Fruit fly (Drosophila melanogaster): Measurements from ENCODE around the gene toc.

DNA sequence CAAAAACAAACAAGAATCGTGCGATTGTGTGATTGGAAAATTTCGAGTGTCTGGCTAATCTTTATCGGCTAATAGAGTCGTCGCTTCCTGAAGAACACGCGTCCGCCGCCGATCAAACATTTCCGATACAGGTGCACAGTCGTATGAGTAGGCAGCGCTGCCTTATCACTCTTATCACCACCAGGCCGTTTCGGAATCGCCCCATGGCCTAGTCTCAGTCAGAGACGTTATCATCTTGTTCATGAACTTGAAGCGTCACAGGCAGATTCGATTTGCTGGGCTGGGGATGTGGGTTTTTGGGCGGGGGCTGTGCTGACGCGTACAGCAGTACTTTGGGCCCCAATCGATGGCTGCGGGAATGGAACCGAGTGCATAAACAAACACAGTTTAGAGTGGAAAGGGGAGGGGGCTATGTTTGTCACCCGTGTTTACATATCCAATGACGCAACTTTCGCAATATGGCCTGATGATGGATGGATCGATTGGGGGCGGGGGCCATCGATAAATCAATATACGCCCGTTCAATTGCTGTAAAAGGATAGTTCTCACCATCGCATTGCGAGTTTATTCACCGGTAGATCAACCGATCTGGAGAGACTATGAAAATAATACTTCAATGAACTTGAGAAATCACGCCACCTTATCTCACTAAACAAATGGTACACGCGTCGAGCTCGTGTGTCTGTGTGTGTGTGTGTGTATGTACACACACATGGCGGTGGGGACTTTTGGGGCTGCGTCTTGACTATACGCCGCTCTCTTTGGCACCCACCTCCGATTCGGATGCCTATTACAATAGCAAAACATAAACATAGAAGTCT lies 86.4 kb downstream of the toc start:
- TF ChIP-seq dl (GFP tag; optimal IDR thresholded peaks at IDR 0.05; ENCODE audit: insufficient read depth in 1 of 2, partially characterized antibody in 2 of 2) = no peak
- TF ChIP-seq jim (GFP tag; optimal IDR thresholded peaks at IDR 0.05) = no peak
- no peak for TF ChIP-seq Mio (GFP tag; optimal IDR thresholded peaks at IDR 0.05)
- no peak for TF ChIP-seq Dfd (GFP tag; optimal IDR thresholded peaks at IDR 0.05)
- TF ChIP-seq pan (optimal IDR thresholded peaks at IDR 0.05) = no peak
- no peak for TF ChIP-seq psq (GFP tag; optimal IDR thresholded peaks at IDR 0.05)
- TF ChIP-seq lola (GFP tag; optimal IDR thresholded peaks at IDR 0.05) = no peak
- no peak for TF ChIP-seq N (GFP tag; optimal IDR thresholded peaks at IDR 0.05)

Data from whole organism, wandering third instar larva.